Fruit fly (Drosophila melanogaster): ENCODE results near the gene Elal.

- TF ChIP-seq Hr96 (GFP tag; optimal IDR thresholded peaks at IDR 0.05) (no peak), cic (GFP tag; optimal IDR thresholded peaks at IDR 0.05) (no peak), kay (GFP tag; ENCODE audit: borderline replicate concordance) (no peak), ovo (GFP tag; optimal IDR thresholded peaks at IDR 0.05) (no peak), toe (GFP tag; optimal IDR thresholded peaks at IDR 0.05) (no peak), CG7101 (tag; optimal IDR thresholded peaks at IDR 0.05) (no peak), CG33017 (tag; optimal IDR thresholded peaks at IDR 0.05) (no peak), Clk (GFP tag; optimal IDR thresholded peaks at IDR 0.05) (no peak), CG7045 (GFP tag; optimal IDR thresholded peaks at IDR 0.05) (no peak), cnc (optimal IDR thresholded peaks at IDR 0.05) (no peak), CG1620 (GFP tag; optimal IDR thresholded peaks at IDR 0.05) (no peak)
These were observed 2.5 kb upstream of the Elal start, which contains the start of gene CG7016 for dm6 chr3R:24862574-24863089.

Measured in whole organism, adult.